Comparison of ENCODE assay signal across 4 worm cellular contexts in genomic region chrV:676090-676489, ce11.
TF ChIP-seq lines count a peak whose summit lies in the region.

No protein-coding gene starts in this region.

TF ChIP-seq in whole organism, L1 larva, 84 proteins besides CTCF, POLR2A, EP300 and RAD21:
- TF ChIP-seq zag-1 (tag; optimal IDR thresholded peaks at IDR 0.05; lab: Kevin White, UChicago) (no peak), snpc-4 (tag; optimal IDR thresholded peaks at IDR 0.05; lab: Kevin White, UChicago) (peak; percentile 27), alr-1 (tag; optimal IDR thresholded peaks at IDR 0.05; lab: Kevin White, UChicago; ENCODE audit: borderline replicate concordance) (no peak), tbx-2 (tag; optimal IDR thresholded peaks at IDR 0.05; lab: Kevin White, UChicago) (no peak), efl-1 (optimal IDR thresholded peaks at IDR 0.05; lab: Kevin White, UChicago) (no peak), efl-1 (GFP tag; optimal IDR thresholded peaks at IDR 0.05 in 1 of 2; lab: Kevin White, UChicago) (no peak), unc-62 (GFP tag; optimal IDR thresholded peaks at IDR 0.05; lab: Kevin White, UChicago) (no peak), dsc-1 (tag; optimal IDR thresholded peaks at IDR 0.05; lab: Kevin White, UChicago) (no peak), lin-15B (tag; optimal IDR thresholded peaks at IDR 0.05; lab: Kevin White, UChicago) (no peak), swsn-7 (tag; optimal IDR thresholded peaks at IDR 0.05; lab: Kevin White, UChicago) (no peak)

TF ChIP-seq in whole organism, L2 larva, 48 proteins besides CTCF, POLR2A, EP300 and RAD21:
- TF ChIP-seq lin-13 (GFP tag; optimal IDR thresholded peaks at IDR 0.05; lab: Kevin White, UChicago) (no peak), dmd-4 (tag; optimal IDR thresholded peaks at IDR 0.05; lab: Kevin White, UChicago) (no peak), gmeb-1 (tag; optimal IDR thresholded peaks at IDR 0.05; lab: Kevin White, UChicago) (no peak), snpc-4 (tag; optimal IDR thresholded peaks at IDR 0.05; lab: Kevin White, UChicago) (peak; percentile 38), crh-2 (tag; optimal IDR thresholded peaks at IDR 0.05; lab: Kevin White, UChicago) (no peak), unc-62 (GFP tag; optimal IDR thresholded peaks at IDR 0.05; lab: Kevin White, UChicago) (no peak), ZK546.5 (tag; optimal IDR thresholded peaks at IDR 0.05; lab: Kevin White, UChicago) (no peak)
TF ChIP-seq in whole organism, L2 larva: peak in this region for 1.

TF ChIP-seq in whole organism, L3 larva, 47 proteins besides CTCF, POLR2A, EP300 and RAD21:
- no peak for TF ChIP-seq nfya-1 (tag; optimal IDR thresholded peaks at IDR 0.05; lab: Kevin White, UChicago; ENCODE audit: insufficient read depth)
- peak; percentile 24 for TF ChIP-seq snpc-4 (tag; optimal IDR thresholded peaks at IDR 0.05; lab: Kevin White, UChicago)
- no peak for TF ChIP-seq jun-1 (tag; optimal IDR thresholded peaks at IDR 0.05; lab: Kevin White, UChicago)
- TF ChIP-seq fos-1 (tag; optimal IDR thresholded peaks at IDR 0.05; lab: Kevin White, UChicago), result no peak
- TF ChIP-seq ceh-16 (tag; optimal IDR thresholded peaks at IDR 0.05; lab: Kevin White, UChicago), result no peak

TF ChIP-seq in whole organism, young adult, 124 proteins besides CTCF, POLR2A, EP300 and RAD21:
- TF ChIP-seq zfh-2 (GFP tag; conservative IDR thresholded peaks at IDR 0.05; lab: Robert Waterston, UW), result 0 out of 2 replicates have a peak, but pooled peaks have one; percentile 42
- TF ChIP-seq pha-4 (tag; optimal IDR thresholded peaks at IDR 0.05; lab: Kevin White, UChicago), result no peak
- no peak for TF ChIP-seq F57C9.4 (tag; optimal IDR thresholded peaks at IDR 0.05; lab: Kevin White, UChicago)
- no peak for TF ChIP-seq tbx-9 (tag; optimal IDR thresholded peaks at IDR 0.05; lab: Kevin White, UChicago; ENCODE audit: borderline replicate concordance)
- TF ChIP-seq ZK185.1 (tag; optimal IDR thresholded peaks at IDR 0.05; lab: Kevin White, UChicago; ENCODE audit: poor library complexity, severe bottlenecking), result no peak
- TF ChIP-seq hmg-1.2 (GFP tag; IDR thresholded peaks at IDR 0.05; lab: Robert Waterston, UW), result no peak
- no peak for TF ChIP-seq zim-3 (tag; optimal IDR thresholded peaks at IDR 0.05; lab: Kevin White, UChicago)
- TF ChIP-seq ztf-25 (GFP tag; IDR thresholded peaks at IDR 0.05; lab: Robert Waterston, UW), result no peak
- no peak for TF ChIP-seq tlf-1 (GFP tag; optimal IDR thresholded peaks at IDR 0.05; lab: Kevin White, UChicago)
- TF ChIP-seq snpc-4 (GFP tag; optimal IDR thresholded peaks at IDR 0.05; lab: Kevin White, UChicago), result no peak
- peak in 2 of 4 experiments; percentile 78 to 88 for TF ChIP-seq snpc-4 (tag; optimal IDR thresholded peaks at IDR 0.05; lab: Kevin White, UChicago)
- no peak for TF ChIP-seq bed-2 (GFP tag; IDR thresholded peaks at IDR 0.05; lab: Robert Waterston, UW)
- TF ChIP-seq ccch-3 (GFP tag; optimal IDR thresholded peaks at IDR 0.05; lab: Kevin White, UChicago), result no peak
- TF ChIP-seq F22D6.2 (tag; optimal IDR thresholded peaks at IDR 0.05; lab: Kevin White, UChicago), result no peak
- TF ChIP-seq bed-1 (GFP tag; IDR thresholded peaks at IDR 0.05; lab: Robert Waterston, UW), result no peak
- TF ChIP-seq snpc-1.1 (tag; optimal IDR thresholded peaks at IDR 0.05; lab: Kevin White, UChicago; ENCODE audit: insufficient read depth), result peak; percentile 54
- no peak for TF ChIP-seq ceh-79 (tag; optimal IDR thresholded peaks at IDR 0.05; lab: Kevin White, UChicago)
